Worm (Caenorhabditis elegans) whole organism, L4 larva: ENCODE results near the gene C05E4.12.

Experiments used
- R02D3.7 ChIP-seq: fragments of 150-350 bp; sonication (generic microtip); optimal IDR thresholded peaks from 3 replicates; lab custom pipeline; 2014; ENCODE audit warnings: missing biosample characterization, missing genetic modification characterization
- nhr-77 ChIP-seq: fragments of 150-350 bp; optimal IDR thresholded peaks from 2 replicates; lab custom pipeline; 2014; ENCODE audit warnings: missing biosample characterization, missing genetic modification characterization
- rbr-2 ChIP-seq: sonication (generic microtip); optimal IDR thresholded peaks from 2 replicates; lab custom pipeline; 2016; ENCODE audit warnings: missing genotype, missing genetic modification characterization, missing compliant biosample characterization
- tra-1 ChIP-seq: fragments of 200-800 bp; sonication (Bioruptor generic); IDR thresholded peaks from 2 replicates; pipeline ENCODE4 v1.3.6; 2022; ENCODE audit warnings: missing genetic modification reagents, missing genetic modification characterization, missing compliant biosample characterization

DNA sequence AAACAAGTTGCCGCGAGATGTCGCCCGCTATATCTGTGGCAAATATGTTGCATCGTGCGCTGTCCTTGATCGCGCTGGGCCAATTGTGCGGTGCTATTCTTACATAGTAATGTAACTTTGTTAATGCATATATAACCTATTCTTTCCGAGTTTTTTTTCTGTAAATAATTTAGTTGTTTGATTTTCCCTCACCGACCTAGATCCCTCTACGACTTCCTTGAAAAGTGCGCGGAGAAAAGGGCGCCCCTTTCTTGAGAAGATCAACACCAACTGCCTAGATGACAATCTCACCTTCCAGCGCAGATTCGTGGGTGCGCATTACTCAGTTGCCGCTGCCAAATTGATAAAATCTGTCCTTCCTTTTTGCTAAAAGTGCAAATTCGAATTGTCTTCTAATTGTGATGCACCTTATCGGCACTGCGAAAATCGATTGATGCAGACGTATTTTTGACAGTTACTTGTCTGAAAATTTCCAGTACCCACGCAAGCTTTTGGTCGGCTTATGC is 39.8 kb upstream of the C05E4.12 start:
- TF ChIP-seq R02D3.7 (tag; lab: Kevin White, UChicago) (no peak), rbr-2 (tag; lab: Kevin White, UChicago) (no peak), tra-1 (GFP tag; lab: Robert Waterston, UW) (no peak), nhr-77 (tag; lab: Kevin White, UChicago) (no peak)
